Worm (Caenorhabditis elegans): ENCODE measurements around the gene F37C4.8.
"Not testable (repeated sequence)": the region's sequence is repeated elsewhere in the genome, so short reads cannot be mapped to it uniquely, and the experiment has no call there.

F37C4.8 gene

DNA sequence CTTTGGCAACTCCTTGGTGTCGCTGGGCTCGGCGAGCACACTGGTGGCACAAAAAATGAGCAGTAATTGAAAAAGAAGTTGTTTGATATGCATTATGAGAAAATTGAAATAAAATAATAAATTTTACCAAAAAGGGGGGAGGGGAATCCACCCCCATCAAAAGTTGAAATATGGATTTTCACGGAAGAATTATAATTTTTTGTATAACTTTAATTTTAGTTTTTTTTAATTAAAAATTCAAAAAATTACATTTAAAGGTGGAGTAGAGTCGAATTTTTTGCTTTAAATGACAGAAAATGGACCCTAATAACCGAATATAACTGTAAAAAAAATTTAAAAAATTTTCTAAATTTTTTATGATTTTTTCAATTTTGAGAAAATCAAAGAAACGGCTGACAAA is 30.8 kb upstream of the F37C4.8 start, which contains the start of gene F56D6.18:
TSS of gene F56D6.18 (minus strand) at position 101 of the 400 bp plus-strand sequence.
- TF ChIP-seq tlp-1 (tag; optimal IDR thresholded peaks at IDR 0.05); nhr-71 (tag; optimal IDR thresholded peaks at IDR 0.05); nhr-85 (tag): not testable (repeated sequence)

DNA sequence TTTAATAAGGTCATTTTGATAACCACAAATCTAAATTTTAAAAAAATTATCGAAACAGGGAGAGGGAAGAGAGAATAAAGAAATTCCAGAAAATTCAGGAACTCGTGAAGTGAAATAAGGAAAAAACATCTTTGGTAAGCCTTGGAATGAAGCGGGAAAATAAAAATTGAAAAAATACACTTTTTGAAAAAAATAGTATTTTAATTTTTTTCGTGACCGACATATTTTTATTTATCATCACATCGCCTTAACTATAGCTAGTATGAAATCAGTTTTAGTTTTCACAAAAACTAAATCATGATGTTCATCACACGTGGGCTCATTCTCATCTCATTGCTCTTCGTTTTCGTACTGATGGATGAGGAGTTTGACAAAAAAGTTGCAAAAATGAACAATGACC is 28.1 kb upstream of the F37C4.8 start, which contains the start of gene F56D6.13:
TSS of gene F56D6.13 (plus strand) at position 301 of the 400 bp plus-strand sequence.
- TF ChIP-seq ceh-8 (GFP tag; optimal IDR thresholded peaks at IDR 0.05) = no peak
- TF ChIP-seq ceh-88 (GFP tag; IDR thresholded peaks at IDR 0.05) = no peak
- no peak for TF ChIP-seq mab-9 (GFP tag; IDR thresholded peaks at IDR 0.05)
- no peak for TF ChIP-seq C34B4.2 (tag; optimal IDR thresholded peaks at IDR 0.05)
- TF ChIP-seq ces-1 (GFP tag; optimal IDR thresholded peaks at IDR 0.05) = no peak
- TF ChIP-seq pax-3 (tag; optimal IDR thresholded peaks at IDR 0.05) = no peak
- TF ChIP-seq ets-5 (GFP tag; IDR thresholded peaks at IDR 0.05) = no peak
- no peak for TF ChIP-seq skn-1 (tag; optimal IDR thresholded peaks at IDR 0.05)
- no peak for TF ChIP-seq nhr-90 (tag; optimal IDR thresholded peaks at IDR 0.05; ENCODE audit: poor library complexity)
- no peak for TF ChIP-seq zag-1 (tag; optimal IDR thresholded peaks at IDR 0.05)
- TF ChIP-seq unc-30 (tag; optimal IDR thresholded peaks at IDR 0.05) = no peak
- TF ChIP-seq unc-62 (GFP tag; optimal IDR thresholded peaks at IDR 0.05) = no peak
- TF ChIP-seq lir-3 (tag; optimal IDR thresholded peaks at IDR 0.05; ENCODE audit: poor library complexity) = no peak
- no peak for TF ChIP-seq sup-37 (GFP tag; optimal IDR thresholded peaks at IDR 0.05)
- no peak for TF ChIP-seq irx-1 (tag; optimal IDR thresholded peaks at IDR 0.05)

DNA sequence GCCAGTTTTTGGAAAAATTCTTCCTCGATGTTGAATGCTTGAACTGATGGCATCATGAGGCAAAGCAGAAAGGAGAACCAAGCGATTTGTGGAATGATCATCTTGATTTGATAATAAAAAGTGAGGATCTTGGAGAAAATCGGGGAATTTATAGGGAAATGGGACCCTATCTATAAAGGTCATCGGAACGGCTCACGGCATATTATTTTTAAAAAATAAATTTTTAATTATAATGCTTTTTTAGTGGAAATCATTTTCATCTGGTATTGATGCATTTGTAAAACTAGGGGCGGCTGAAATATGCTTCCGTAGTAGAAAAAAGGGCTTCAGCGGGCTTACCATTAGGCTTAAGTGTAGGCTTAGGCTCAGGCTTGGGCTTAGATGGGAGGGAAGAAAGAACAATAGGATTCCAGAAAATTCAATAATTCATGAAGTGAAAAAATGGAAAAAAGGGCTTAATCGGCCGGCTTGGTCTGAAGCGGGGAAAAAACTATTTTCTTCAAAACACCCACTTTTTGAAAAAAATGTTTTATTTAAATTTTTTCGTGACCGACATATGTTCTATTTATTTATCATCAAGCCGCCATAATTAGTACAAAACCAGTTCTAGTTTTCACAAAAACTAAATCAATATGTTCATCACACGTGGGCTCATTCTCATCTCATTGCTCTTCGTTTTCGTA is 26.6 kb upstream of the F37C4.8 start, which contains the start of the genes F56D6.22 and F56D6.12:
TSS of gene F56D6.22 (minus strand) at position 101 of the 683 bp plus-strand sequence.
TSS of gene F56D6.12 (plus strand) at position 633 of the 683 bp plus-strand sequence.
- TF ChIP-seq hlh-17 (GFP tag; optimal IDR thresholded peaks at IDR 0.05; ENCODE audit: borderline replicate concordance) = no peak
- no peak for TF ChIP-seq zag-1 (tag; optimal IDR thresholded peaks at IDR 0.05)
- TF ChIP-seq snu-23 (GFP tag; optimal IDR thresholded peaks at IDR 0.05) = no peak
- TF ChIP-seq nhr-90 (tag; optimal IDR thresholded peaks at IDR 0.05; ENCODE audit: poor library complexity) = no peak
- TF ChIP-seq lin-13 (GFP tag; optimal IDR thresholded peaks at IDR 0.05) = no peak
- no peak for TF ChIP-seq grh-1 (GFP tag; IDR thresholded peaks at IDR 0.05)
- TF ChIP-seq dsc-1 (tag; optimal IDR thresholded peaks at IDR 0.05) = no peak
- no peak for TF ChIP-seq C34B4.2 (tag; optimal IDR thresholded peaks at IDR 0.05)

DNA sequence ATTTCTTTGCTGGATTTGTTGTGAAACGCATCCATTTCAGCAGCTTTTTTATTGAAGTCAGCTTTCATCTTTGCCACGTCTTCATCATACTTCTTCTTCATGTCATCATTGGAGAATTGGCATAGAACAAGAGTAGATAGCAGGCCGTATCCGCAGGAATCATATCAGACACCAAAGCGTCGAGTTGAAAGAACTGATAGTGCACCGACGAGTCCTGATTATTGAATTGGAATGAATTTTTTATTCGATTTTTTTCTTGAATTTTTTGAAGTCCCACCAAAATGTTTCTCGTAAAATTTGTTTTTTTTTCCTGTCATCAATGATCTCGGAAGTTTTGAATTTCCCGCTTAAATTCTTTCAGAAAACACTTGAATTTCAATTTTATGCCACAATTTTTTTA is 25.4 kb upstream of the F37C4.8 start, which contains the start of gene F56D6.11:
TSS of gene F56D6.11 (minus strand) at position 101 of the 400 bp plus-strand sequence.
- TF ChIP-seq unc-30 (tag; optimal IDR thresholded peaks at IDR 0.05) (no peak), hlh-17 (GFP tag; optimal IDR thresholded peaks at IDR 0.05; ENCODE audit: borderline replicate concordance) (no peak), sox-4 (tag; optimal IDR thresholded peaks at IDR 0.05) (no peak), jun-1 (tag; optimal IDR thresholded peaks at IDR 0.05) (no peak), fos-1 (tag; optimal IDR thresholded peaks at IDR 0.05) (no peak), aha-1 (tag; optimal IDR thresholded peaks at IDR 0.05) (no peak), lsy-2 (tag; optimal IDR thresholded peaks at IDR 0.05) (no peak), rnt-1 (tag; optimal IDR thresholded peaks at IDR 0.05) (no peak), egl-27 (tag; optimal IDR thresholded peaks at IDR 0.05) (no peak), nhr-84 (tag; optimal IDR thresholded peaks at IDR 0.05) (no peak), fkh-8 (tag; optimal IDR thresholded peaks at IDR 0.05) (no peak), lin-13 (GFP tag; optimal IDR thresholded peaks at IDR 0.05) (no peak), C04F5.9 (tag; optimal IDR thresholded peaks at IDR 0.05) (no peak)

DNA sequence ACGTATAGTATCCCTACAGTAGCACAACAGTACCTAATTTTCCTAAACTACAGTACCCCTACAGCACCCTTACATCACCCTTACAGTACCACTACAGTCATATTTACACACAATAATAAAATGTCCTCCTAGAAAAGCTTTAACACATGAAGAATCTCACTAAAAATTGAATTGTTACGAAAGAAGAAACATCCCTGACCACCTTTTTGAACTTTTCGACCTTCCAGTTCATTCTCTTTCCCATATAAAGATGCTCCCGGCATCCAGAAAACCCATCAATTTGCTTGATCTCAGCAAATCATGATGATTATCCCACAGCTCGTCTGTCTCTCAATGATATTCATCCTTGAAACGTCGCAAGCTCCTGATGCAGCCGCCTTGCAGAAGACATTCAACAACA is 23.6 kb upstream of the F37C4.8 start, which contains the start of gene F56D6.21:
TSS of gene F56D6.21 (plus strand) at position 301 of the 400 bp plus-strand sequence.
- TF ChIP-seq sptf-1 (tag; optimal IDR thresholded peaks at IDR 0.05) = no peak
- TF ChIP-seq irx-1 (tag; optimal IDR thresholded peaks at IDR 0.05) = no peak
- no peak for TF ChIP-seq tlp-1 (tag; optimal IDR thresholded peaks at IDR 0.05)
- no peak for TF ChIP-seq mab-9 (GFP tag; IDR thresholded peaks at IDR 0.05)
- no peak for TF ChIP-seq xbp-1 (tag; optimal IDR thresholded peaks at IDR 0.05)
- TF ChIP-seq lin-13 (GFP tag; optimal IDR thresholded peaks at IDR 0.05) = no peak
- no peak for TF ChIP-seq nhr-47 (tag; optimal IDR thresholded peaks at IDR 0.05)
- TF ChIP-seq zag-1 (tag; optimal IDR thresholded peaks at IDR 0.05) = no peak
- no peak for TF ChIP-seq grh-1 (GFP tag; IDR thresholded peaks at IDR 0.05)
- no peak for TF ChIP-seq nhr-85 (tag)
- TF ChIP-seq fos-1 (tag; optimal IDR thresholded peaks at IDR 0.05) = no peak
- no peak for TF ChIP-seq pag-3 (tag; optimal IDR thresholded peaks at IDR 0.05; ENCODE audit: borderline replicate concordance, insufficient read depth)
- TF ChIP-seq fkh-10 (GFP tag; optimal IDR thresholded peaks at IDR 0.05) = no peak
- TF ChIP-seq sox-4 (tag; optimal IDR thresholded peaks at IDR 0.05) = no peak
- no peak for TF ChIP-seq hpl-2 (GFP tag; optimal IDR thresholded peaks at IDR 0.05)

All from whole organism, L1 larva.